Worm (Caenorhabditis elegans): ENCODE data around the gene F07G11.1.
"Not testable (repeated sequence)": the region's sequence is repeated elsewhere in the genome, so short reads cannot be mapped to it uniquely, and the experiment has no call there.

Gene F07G11.1

DNA sequence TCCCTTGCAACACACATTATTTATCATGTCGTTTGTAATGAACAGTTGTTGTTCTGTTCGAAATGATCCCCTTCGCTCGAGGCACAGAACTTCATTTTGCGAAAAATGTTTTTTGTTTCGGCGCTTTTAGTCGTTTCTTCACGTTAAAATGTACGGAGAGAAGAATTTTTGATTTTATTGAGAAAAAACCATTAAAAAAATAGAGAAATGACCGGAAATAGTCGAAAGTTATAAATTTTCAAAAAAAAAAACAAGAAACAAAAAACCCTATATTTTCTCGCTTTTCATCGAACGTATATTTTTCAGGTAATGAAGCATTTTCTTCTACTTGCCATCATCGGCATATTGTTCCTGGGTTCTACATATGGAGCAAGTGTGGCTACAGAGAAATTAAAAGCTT lies 25.1 kb downstream of the F07G11.1 start, which contains the start of gene F10G2.1:
Gene F10G2.1, plus strand, starts transcription at position 301 of the 400 bp plus-strand sequence.
- TF ChIP-seq nhr-232 (tag; optimal IDR thresholded peaks at IDR 0.05) (no peak), ets-4 (tag; optimal IDR thresholded peaks at IDR 0.05) (no peak)

- not testable (repeated sequence) for TF ChIP-seq elt-2, nfya-1, elt-4 (tag; optimal IDR thresholded peaks at IDR 0.05)
Observed at ce11 chrV:7337218-7337617, 30.0 kb downstream of the F07G11.1 start, which contains the start of gene F10G2.7. F10G2.7 (minus strand) TSS chrV:7337318.

- no peak for TF ChIP-seq ceh-6 (GFP tag; optimal IDR thresholded peaks at IDR 0.05)
- TF ChIP-seq mec-3 (tag; optimal IDR thresholded peaks at IDR 0.05; ENCODE audit: borderline replicate concordance), result no peak
- no peak for TF ChIP-seq ahr-1 (tag; optimal IDR thresholded peaks at IDR 0.05)
- no peak for TF ChIP-seq elt-4 (tag; optimal IDR thresholded peaks at IDR 0.05)
- TF ChIP-seq ets-4 (tag; optimal IDR thresholded peaks at IDR 0.05), result no peak
- no peak for TF ChIP-seq pha-2 (tag; optimal IDR thresholded peaks at IDR 0.05)
- TF ChIP-seq nhr-11 (tag; optimal IDR thresholded peaks at IDR 0.05), result no peak
- TF ChIP-seq ceh-45 (GFP tag; IDR thresholded peaks at IDR 0.05), result no peak
- TF ChIP-seq pha-4 (tag; optimal IDR thresholded peaks at IDR 0.05), result no peak
- TF ChIP-seq fkh-6 (tag; optimal IDR thresholded peaks at IDR 0.05), result no peak
Observed at ce11 chrV:7339831-7340230, 32.6 kb downstream of the F07G11.1 start, which contains the start of gene srh-187. srh-187 (minus strand) TSS chrV:7339931.

- no peak for TF ChIP-seq nfya-1 (tag; optimal IDR thresholded peaks at IDR 0.05)
- no peak for TF ChIP-seq zip-5 (tag; optimal IDR thresholded peaks at IDR 0.05)
- no peak for TF ChIP-seq ahr-1 (tag; optimal IDR thresholded peaks at IDR 0.05)
- TF ChIP-seq ceh-9 (tag; optimal IDR thresholded peaks at IDR 0.05), result no peak
- TF ChIP-seq unc-42 (tag; optimal IDR thresholded peaks at IDR 0.05), result no peak
- TF ChIP-seq T23F11.4 (GFP tag; optimal IDR thresholded peaks at IDR 0.05), result no peak
- no peak for TF ChIP-seq ceh-22 (tag; optimal IDR thresholded peaks at IDR 0.05)
- TF ChIP-seq fkh-6 (tag; optimal IDR thresholded peaks at IDR 0.05), result no peak
Observed at ce11 chrV:7341942-7342341, 34.8 kb downstream of the F07G11.1 start, which contains the start of the genes nhr-263 and nhr-148. nhr-263 (minus strand) TSS chrV:7342042. nhr-148 (plus strand) TSS chrV:7342156.

DNA sequence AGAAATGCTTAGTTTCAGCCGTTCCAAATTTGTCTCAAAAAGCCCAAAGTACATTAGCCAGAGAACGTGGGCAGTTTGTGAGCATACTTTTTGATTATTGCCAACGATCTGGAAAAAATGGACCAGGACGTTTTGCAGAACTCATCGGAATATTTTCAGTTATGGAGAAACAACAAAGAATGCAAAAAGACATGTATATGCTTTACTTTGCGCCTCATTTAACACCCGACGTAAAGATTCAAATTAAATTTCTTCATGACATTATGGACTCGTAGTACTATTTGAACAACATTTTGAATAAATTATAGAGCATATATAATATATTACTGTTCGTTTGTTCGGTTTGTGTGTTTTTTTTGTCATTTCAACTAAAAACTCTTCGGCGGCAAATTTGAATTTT lies 36.3 kb downstream of the F07G11.1 start, which contains the start of gene srh-244:
Gene srh-244, plus strand, starts transcription at position 301 of the 400 bp plus-strand sequence.
- no peak for TF ChIP-seq nfya-1 (tag; optimal IDR thresholded peaks at IDR 0.05)
- TF ChIP-seq ceh-2 (tag; optimal IDR thresholded peaks at IDR 0.05), result no peak
- TF ChIP-seq hlh-8 (tag; optimal IDR thresholded peaks at IDR 0.05), result no peak
- TF ChIP-seq ets-4 (tag; optimal IDR thresholded peaks at IDR 0.05), result no peak
- no peak for TF ChIP-seq ceh-9 (tag; optimal IDR thresholded peaks at IDR 0.05)
- no peak for TF ChIP-seq lim-6 (tag; optimal IDR thresholded peaks at IDR 0.05)
- TF ChIP-seq Y22D7AL.16 (tag; optimal IDR thresholded peaks at IDR 0.05), result no peak
- no peak for TF ChIP-seq pag-3 (tag; optimal IDR thresholded peaks at IDR 0.05; ENCODE audit: borderline replicate concordance)
- no peak for TF ChIP-seq ceh-6 (GFP tag; optimal IDR thresholded peaks at IDR 0.05)

ce11 chrV:7345494-7345893 lies 38.3 kb downstream of the F07G11.1 start, which contains the start of gene nhr-147:
nhr-147 (plus strand) TSS chrV:7345794.
- not testable (repeated sequence) for TF ChIP-seq fax-1 (tag; optimal IDR thresholded peaks at IDR 0.05); che-1 (tag; optimal IDR thresholded peaks at IDR 0.05); K09A11.1 (tag; optimal IDR thresholded peaks at IDR 0.05; ENCODE audit: insufficient read depth)

DNA sequence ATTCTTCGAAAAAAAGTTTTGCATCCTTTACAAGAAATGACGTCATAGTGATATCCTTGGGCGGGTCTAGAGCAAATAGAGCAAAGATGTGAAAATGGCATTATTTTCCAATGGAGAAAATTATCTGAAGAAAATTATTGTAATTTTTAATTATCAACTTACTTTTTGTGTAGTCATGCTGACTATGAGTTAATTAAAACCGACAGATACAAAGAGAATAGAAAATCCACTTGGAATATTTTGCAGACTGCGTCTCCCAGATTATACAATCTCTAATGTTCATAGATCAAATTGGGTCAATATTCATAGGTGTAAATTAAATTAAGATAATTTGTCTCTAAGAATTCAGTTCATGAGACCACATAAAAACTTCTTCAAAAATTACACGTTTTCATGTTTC lies 42.4 kb downstream of the F07G11.1 start, which contains the start of gene nhr-149:
Gene nhr-149, minus strand, starts transcription at position 101 of the 400 bp plus-strand sequence.
- no peak for TF ChIP-seq ceh-24 (tag; optimal IDR thresholded peaks at IDR 0.05)
- TF ChIP-seq K09A11.1 (tag; optimal IDR thresholded peaks at IDR 0.05; ENCODE audit: insufficient read depth), result no peak
- no peak for TF ChIP-seq ceh-9 (tag; optimal IDR thresholded peaks at IDR 0.05)
- TF ChIP-seq ceh-2 (tag; optimal IDR thresholded peaks at IDR 0.05), result no peak
- no peak for TF ChIP-seq hlh-13 (GFP tag; optimal IDR thresholded peaks at IDR 0.05)
- no peak for TF ChIP-seq ceh-30 (tag; optimal IDR thresholded peaks at IDR 0.05)
- no peak for TF ChIP-seq dmd-4 (tag; optimal IDR thresholded peaks at IDR 0.05; ENCODE audit: borderline replicate concordance)
- TF ChIP-seq ceh-48 (tag; optimal IDR thresholded peaks at IDR 0.05), result no peak
- TF ChIP-seq lim-6 (tag; optimal IDR thresholded peaks at IDR 0.05), result no peak
- TF ChIP-seq ceh-6 (GFP tag; optimal IDR thresholded peaks at IDR 0.05), result no peak
- no peak for TF ChIP-seq syd-9 (tag; optimal IDR thresholded peaks at IDR 0.05)
- no peak for TF ChIP-seq pag-3 (tag; optimal IDR thresholded peaks at IDR 0.05; ENCODE audit: borderline replicate concordance)
- TF ChIP-seq hlh-30 (tag; optimal IDR thresholded peaks at IDR 0.05; ENCODE audit: insufficient read depth), result no peak
- TF ChIP-seq nhr-232 (tag; optimal IDR thresholded peaks at IDR 0.05), result no peak
